Worm (Caenorhabditis elegans) whole organism, L2 larva: ENCODE measurements around the gene C06B3.1.
A peak's percentile ranks its signal among the peaks of the same experiment; 100 is the strongest.

Source experiments
- C34F6.9 ChIP-seq: fragments of 150-350 bp; optimal IDR thresholded peaks from 2 replicates; lab custom pipeline; 2014; ENCODE audit warnings: missing biosample characterization, missing genetic modification characterization
- F13H6.1 ChIP-seq: sonication (generic microtip); optimal IDR thresholded peaks from 2 replicates; lab custom pipeline; 2016; ENCODE audit warnings: missing genetic modification characterization, missing compliant biosample characterization
- R02D3.7 ChIP-seq: fragments of 150-350 bp; optimal IDR thresholded peaks from 2 replicates; lab custom pipeline; 2014; ENCODE audit warnings: missing biosample characterization, missing genetic modification characterization
- Y55F3AM.14 ChIP-seq: fragments of 200-800 bp; sonication (Bioruptor generic); optimal IDR thresholded peaks from 2 replicates; lab custom pipeline; 2018; ENCODE audit warnings: mild to moderate bottlenecking, missing genetic modification characterization, missing compliant biosample characterization
- alr-1 ChIP-seq: fragments of 150-350 bp; optimal IDR thresholded peaks from 2 replicates; lab custom pipeline; 2014; ENCODE audit warnings: missing biosample characterization, missing genetic modification characterization
- aly-2 ChIP-seq: fragments of 150-350 bp; optimal IDR thresholded peaks from 2 replicates; lab custom pipeline; 2014; ENCODE audit warnings: missing biosample characterization, missing genetic modification characterization
- ama-1 ChIP-seq: fragments of 150-350 bp; optimal IDR thresholded peaks from 2 replicates; lab custom pipeline; 2018; ENCODE audit warnings: inconsistent platforms
- blmp-1 ChIP-seq: sonication (generic microtip); optimal IDR thresholded peaks from 2 replicates; lab custom pipeline; 2017; ENCODE audit warnings: missing genetic modification characterization, mild to moderate bottlenecking, missing compliant biosample characterization, antibody characterized with exemption, moderate library complexity; ENCODE audit not compliant: insufficient read depth
- ceh-16 ChIP-seq: fragments of 150-350 bp; optimal IDR thresholded peaks from 2 replicates; lab custom pipeline; 2014; ENCODE audit warnings: missing biosample characterization, missing genetic modification characterization
- ceh-82 ChIP-seq: fragments of 150-350 bp; optimal IDR thresholded peaks from 2 replicates; lab custom pipeline; 2014; ENCODE audit warnings: missing biosample characterization, missing genetic modification characterization
- crh-2 ChIP-seq: sonication (generic microtip); optimal IDR thresholded peaks from 2 replicates; lab custom pipeline; 2017; ENCODE audit warnings: missing biosample characterization, missing genetic modification characterization
- dmd-4 ChIP-seq: sonication (generic microtip); optimal IDR thresholded peaks from 2 replicates; lab custom pipeline; 2017; ENCODE audit warnings: missing biosample characterization, missing genetic modification characterization
- egl-27 ChIP-seq: sonication (generic microtip); optimal IDR thresholded peaks from 3 replicates; lab custom pipeline; 2017; ENCODE audit warnings: missing biosample characterization, missing genetic modification reagents, missing genetic modification characterization
- elt-1 ChIP-seq: fragments of 150-350 bp; optimal IDR thresholded peaks from 2 replicates; lab custom pipeline; 2014; ENCODE audit warnings: missing biosample characterization, missing genetic modification characterization
- elt-3 ChIP-seq: sonication (generic microtip); optimal IDR thresholded peaks from 2 replicates; lab custom pipeline; 2017; ENCODE audit warnings: missing biosample characterization, missing genetic modification characterization
- fos-1 ChIP-seq: fragments of 150-350 bp; optimal IDR thresholded peaks from 2 replicates; lab custom pipeline; 2014; ENCODE audit warnings: missing biosample characterization, missing genetic modification characterization
- gmeb-1 ChIP-seq: fragments of 150-350 bp; optimal IDR thresholded peaks from 2 replicates; lab custom pipeline; 2014; ENCODE audit warnings: missing biosample characterization, missing genetic modification characterization
- lin-11 ChIP-seq: fragments of 150-350 bp; sonication (generic microtip); optimal IDR thresholded peaks from 2 replicates; lab custom pipeline; 2014; ENCODE audit warnings: missing biosample characterization, missing genetic modification characterization, inconsistent platforms, mixed read lengths
- lin-13 ChIP-seq: fragments of 150-350 bp; optimal IDR thresholded peaks from 2 replicates; lab custom pipeline; 2014; ENCODE audit warnings: missing biosample characterization, missing genetic modification reagents, missing genetic modification characterization
- lin-39 ChIP-seq: fragments of 150-350 bp; optimal IDR thresholded peaks from 2 replicates; lab custom pipeline; 2014; ENCODE audit warnings: missing biosample characterization, missing genetic modification reagents, missing genetic modification characterization
- lsy-2 ChIP-seq, 2 experiments: fragments of 150-350 bp in 1 of 2; sonication (generic microtip) in 1 of 2; optimal IDR thresholded peaks; 2 replicates each; lab custom pipeline; 2014 to 2017; ENCODE audit warnings: missing biosample characterization in 2 of 2, missing genetic modification characterization in 2 of 2
- mab-5 ChIP-seq: fragments of 150-350 bp; optimal IDR thresholded peaks from 2 replicates; lab custom pipeline; 2014; ENCODE audit warnings: missing biosample characterization, missing genetic modification characterization
- mbf-1 ChIP-seq: sonication (generic microtip); optimal IDR thresholded peaks from 2 replicates; lab custom pipeline; 2017; ENCODE audit warnings: missing biosample characterization, missing genetic modification characterization
- mdl-1 ChIP-seq, 2 experiments: fragments of 150-350 bp in 1 of 2; sonication (generic microtip) in 1 of 2; optimal IDR thresholded peaks; 2 replicates each; lab custom pipeline; 2017; ENCODE audit warnings: missing biosample characterization in 2 of 2, missing genetic modification characterization in 2 of 2
- nhr-10 ChIP-seq: sonication (generic microtip); optimal IDR thresholded peaks from 2 replicates; lab custom pipeline; 2017; ENCODE audit warnings: missing biosample characterization, missing genetic modification characterization
- nhr-11 ChIP-seq: fragments of 150-350 bp; optimal IDR thresholded peaks from 2 replicates; lab custom pipeline; 2014; ENCODE audit warnings: missing biosample characterization, missing genetic modification characterization
- nhr-12 ChIP-seq: fragments of 150-350 bp; optimal IDR thresholded peaks from 2 replicates; lab custom pipeline; 2014; ENCODE audit warnings: missing biosample characterization, missing genetic modification characterization
- nhr-129 ChIP-seq: fragments of 150-350 bp; optimal IDR thresholded peaks from 2 replicates; lab custom pipeline; 2014; ENCODE audit warnings: missing biosample characterization, missing genetic modification characterization
- nhr-21 ChIP-seq: fragments of 150-350 bp; optimal IDR thresholded peaks from 2 replicates; lab custom pipeline; 2014; ENCODE audit warnings: missing biosample characterization, missing genetic modification characterization
- nhr-23 ChIP-seq: fragments of 150-350 bp; optimal IDR thresholded peaks from 2 replicates; lab custom pipeline; 2014; ENCODE audit warnings: missing biosample characterization, missing genetic modification reagents, missing genetic modification characterization
- nhr-237 ChIP-seq: fragments of 150-350 bp; optimal IDR thresholded peaks from 2 replicates; lab custom pipeline; 2014; ENCODE audit warnings: missing biosample characterization, missing genetic modification characterization
- nhr-25 ChIP-seq: fragments of 150-350 bp; sonication (generic microtip); optimal IDR thresholded peaks from 3 replicates; lab custom pipeline; 2014; ENCODE audit warnings: missing biosample characterization, missing genetic modification characterization
- nhr-6 ChIP-seq: fragments of 150-350 bp; optimal IDR thresholded peaks from 2 replicates; lab custom pipeline; 2014; ENCODE audit warnings: missing biosample characterization, missing genetic modification characterization
- nhr-77 ChIP-seq: fragments of 150-350 bp; optimal IDR thresholded peaks from 2 replicates; lab custom pipeline; 2014; ENCODE audit warnings: missing biosample characterization, missing genetic modification characterization
- peb-1 ChIP-seq: fragments of 150-350 bp; optimal IDR thresholded peaks from 2 replicates; lab custom pipeline; 2014; ENCODE audit warnings: missing biosample characterization, missing genetic modification characterization
- sem-4 ChIP-seq: fragments of 150-350 bp; optimal IDR thresholded peaks from 2 replicates; lab custom pipeline; 2014; ENCODE audit warnings: missing biosample characterization, missing genetic modification reagents, missing genetic modification characterization
- sma-3 ChIP-seq: sonication (generic microtip); optimal IDR thresholded peaks from 2 replicates; lab custom pipeline; 2016; ENCODE audit warnings: missing genetic modification reagents, missing genetic modification characterization, missing compliant biosample characterization
- sma-9 ChIP-seq, 2 experiments: fragments of 150-350 bp in 1 of 2; sonication (generic microtip) in 1 of 2; optimal IDR thresholded peaks; 2 replicates each; lab custom pipeline; 2014 to 2016; ENCODE audit warnings: missing genetic modification characterization in 2 of 2, mild to moderate bottlenecking in 1 of 2, missing biosample characterization in 1 of 2, missing compliant biosample characterization in 1 of 2, missing genetic modification reagents in 1 of 2, moderate library complexity in 1 of 2
- snpc-4 ChIP-seq: fragments of 150-350 bp; optimal IDR thresholded peaks from 2 replicates; lab custom pipeline; 2014; ENCODE audit warnings: missing biosample characterization, missing genetic modification characterization
- unc-39 ChIP-seq: fragments of 150-350 bp; optimal IDR thresholded peaks from 2 replicates; lab custom pipeline; 2014; ENCODE audit warnings: missing biosample characterization, missing genetic modification characterization
- unc-55 ChIP-seq: fragments of 150-350 bp; sonication (generic microtip); optimal IDR thresholded peaks from 3 replicates; lab custom pipeline; 2014; ENCODE audit warnings: missing biosample characterization, missing genetic modification reagents, missing genetic modification characterization
- unc-62 ChIP-seq: fragments of 150-350 bp; optimal IDR thresholded peaks from 2 replicates; lab custom pipeline; 2014; ENCODE audit warnings: missing biosample characterization, missing genetic modification reagents, missing genetic modification characterization
- zag-1 ChIP-seq: fragments of 150-350 bp; optimal IDR thresholded peaks from 2 replicates; lab custom pipeline; 2014; ENCODE audit warnings: missing biosample characterization, missing genetic modification characterization
- ztf-1 ChIP-seq: fragments of 200-800 bp; sonication (Bioruptor generic); conservative IDR thresholded peaks from 2 replicates; pipeline ENCODE4 v1.3.6; 2022; ENCODE audit warnings: missing genetic modification characterization, missing compliant biosample characterization
- ztf-11 ChIP-seq: sonication (generic microtip); optimal IDR thresholded peaks from 2 replicates; lab custom pipeline; 2017; ENCODE audit warnings: missing biosample characterization, missing genetic modification characterization
- ztf-4 ChIP-seq: fragments of 150-350 bp; optimal IDR thresholded peaks from 2 replicates; lab custom pipeline; 2014; ENCODE audit warnings: missing biosample characterization, missing genetic modification characterization

Gene C06B3.1

ce11 chrV:13904446-13904845 lies 1.9 kb downstream of the C06B3.1 start, which contains the start of gene stdh-3:
Gene stdh-3, plus strand, starts transcription at chrV:13904611.
- TF ChIP-seq mbf-1 (tag; lab: Kevin White, UChicago), result no peak
- no peak for TF ChIP-seq sma-9 (GFP tag; optimal IDR thresholded peaks at IDR 0.05; lab: Kevin White, UChicago)
- no peak for TF ChIP-seq sma-9 (tag; optimal IDR thresholded peaks at IDR 0.05; lab: Kevin White, UChicago)
- no peak for TF ChIP-seq ceh-16
- TF ChIP-seq Y55F3AM.14 (GFP tag; lab: Kevin White, UChicago), result no peak
- TF ChIP-seq egl-27 (tag; lab: Kevin White, UChicago), result no peak
- no peak for TF ChIP-seq zag-1 (tag; lab: Kevin White, UChicago)
- TF ChIP-seq ztf-11 (tag; lab: Kevin White, UChicago), result no peak
- no peak for TF ChIP-seq nhr-77 (tag; lab: Kevin White, UChicago)
- TF ChIP-seq lsy-2 (tag; optimal IDR thresholded peaks at IDR 0.05; lab: Kevin White, UChicago), result no peak
- no peak for TF ChIP-seq elt-3 (tag; lab: Kevin White, UChicago)
- no peak for TF ChIP-seq elt-1

ce11 chrV:13906166-13906565 lies 3.6 kb downstream of the C06B3.1 start, which contains the start of gene stdh-1:
Gene stdh-1, plus strand, starts transcription at chrV:13906492.
- TF ChIP-seq sma-9 (GFP tag; optimal IDR thresholded peaks at IDR 0.05; lab: Kevin White, UChicago) (peak; percentile 28), sma-9 (tag; optimal IDR thresholded peaks at IDR 0.05; lab: Kevin White, UChicago) (no peak), nhr-21 (tag; lab: Kevin White, UChicago) (peak; percentile 4), aly-2 (tag; lab: Kevin White, UChicago) (no peak), nhr-11 (no peak), nhr-129 (tag; lab: Kevin White, UChicago) (peak; percentile 21), C34F6.9 (peak; percentile 34)

ce11 chrV:13907557-13908104 lies 5.0 kb downstream of the C06B3.1 start:
- TF ChIP-seq mab-5 (tag; lab: Kevin White, UChicago) (no peak), Y55F3AM.14 (GFP tag; lab: Kevin White, UChicago) (peak; percentile 47), peb-1 (no peak), F13H6.1 (tag; lab: Kevin White, UChicago) (peak; percentile 11), unc-62 (GFP tag; lab: Kevin White, UChicago) (no peak), ceh-82 (no peak), snpc-4 (no peak), sma-3 (GFP tag; lab: Kevin White, UChicago) (peak; percentile 62), C34F6.9 (peak; percentile 21), mbf-1 (tag; lab: Kevin White, UChicago) (no peak), elt-3 (tag; lab: Kevin White, UChicago) (no peak), elt-1 (no peak), sma-9 (GFP tag; optimal IDR thresholded peaks at IDR 0.05; lab: Kevin White, UChicago) (peak; percentile 42), sma-9 (tag; optimal IDR thresholded peaks at IDR 0.05; lab: Kevin White, UChicago) (no peak), nhr-23 (tag; lab: Kevin White, UChicago) (no peak), R02D3.7 (tag; lab: Kevin White, UChicago) (no peak), alr-1 (no peak), crh-2 (peak; percentile 62), nhr-11 (no peak), nhr-6 (tag; lab: Kevin White, UChicago) (no peak), nhr-12 (tag; lab: Kevin White, UChicago) (peak; percentile 35), ztf-4 (peak; percentile 53), dmd-4 (tag; lab: Kevin White, UChicago) (no peak), fos-1 (tag; lab: Kevin White, UChicago) (no peak), blmp-1 (tag; lab: Kevin White, UChicago) (no peak), mdl-1 (tag; optimal IDR thresholded peaks at IDR 0.05; lab: Kevin White, UChicago) (no peak), nhr-129 (tag; lab: Kevin White, UChicago) (peak; percentile 58), ztf-11 (tag; lab: Kevin White, UChicago) (no peak), ceh-16 (no peak), nhr-25 (tag; lab: Kevin White, UChicago) (peak; percentile 22), lin-39 (tag; lab: Kevin White, UChicago) (no peak), egl-27 (tag; lab: Kevin White, UChicago) (no peak), aly-2 (tag; lab: Kevin White, UChicago) (no peak), lin-11 (tag; lab: Kevin White, UChicago) (no peak), unc-55 (no peak), unc-39 (tag; lab: Kevin White, UChicago) (no peak), nhr-237 (tag; lab: Kevin White, UChicago) (no peak), ztf-1 (GFP tag; lab: Robert Waterston, UW) (no peak), lsy-2 (tag; optimal IDR thresholded peaks at IDR 0.05; lab: Kevin White, UChicago) (peak in 1 of 2 experiments; percentile 60), zag-1 (tag; lab: Kevin White, UChicago) (no peak), ama-1 (lab: Kevin White, UChicago) (peak; percentile 96), nhr-10 (tag; lab: Kevin White, UChicago) (no peak), lin-13 (GFP tag; lab: Kevin White, UChicago) (peak; percentile 49), sem-4 (tag; lab: Kevin White, UChicago) (peak; percentile 17), gmeb-1 (peak; percentile 64), nhr-21 (tag; lab: Kevin White, UChicago) (peak; percentile 46), nhr-77 (tag; lab: Kevin White, UChicago) (no peak)
